Worm (Caenorhabditis elegans) whole organism, late embryonic: ENCODE results near the gene F10D2.10.

Source experiments
- C08G9.2 ChIP-seq: sonication (generic microtip); optimal IDR thresholded peaks from 2 replicates; lab custom pipeline; 2016; ENCODE audit warnings: mild to moderate bottlenecking, missing genetic modification characterization, moderate library complexity, missing compliant biosample characterization
- C38D4.7 ChIP-seq: fragments of 200-800 bp; sonication (Bioruptor generic); optimal IDR thresholded peaks from 2 replicates; lab custom pipeline; 2018; ENCODE audit warnings: mild to moderate bottlenecking, missing genetic modification characterization, moderate library complexity, missing compliant biosample characterization
- K02D7.2 ChIP-seq: sonication (generic microtip); optimal IDR thresholded peaks from 2 replicates; lab custom pipeline; 2017; ENCODE audit warnings: mild to moderate bottlenecking, missing genetic modification characterization, missing compliant biosample characterization
- K09A11.1 ChIP-seq: sonication (generic microtip); optimal IDR thresholded peaks from 2 replicates; lab custom pipeline; 2017; ENCODE audit warnings: antibody characterized with exemption, mild to moderate bottlenecking, missing genetic modification characterization, missing compliant biosample characterization; ENCODE audit not compliant: insufficient read depth
- Y22D7AL.16 ChIP-seq: sonication (generic microtip); optimal IDR thresholded peaks from 2 replicates; lab custom pipeline; 2016; ENCODE audit warnings: missing genetic modification characterization, missing compliant biosample characterization
- ahr-1 ChIP-seq: sonication (generic microtip); optimal IDR thresholded peaks from 2 replicates; lab custom pipeline; 2016; ENCODE audit warnings: missing genetic modification characterization, missing compliant biosample characterization
- ama-1 ChIP-seq: fragments of 150-350 bp; optimal IDR thresholded peaks from 2 replicates; lab custom pipeline; 2014
- ceh-19 ChIP-seq: fragments of 200-800 bp; sonication (Bioruptor generic); optimal IDR thresholded peaks from 2 replicates; lab custom pipeline; 2018; ENCODE audit warnings: mild to moderate bottlenecking, missing genetic modification characterization, missing compliant biosample characterization
- ceh-2 ChIP-seq: sonication (generic microtip); optimal IDR thresholded peaks from 2 replicates; lab custom pipeline; 2016; ENCODE audit warnings: missing genotype, missing genetic modification characterization, missing compliant biosample characterization
- ceh-22 ChIP-seq: sonication (generic microtip); optimal IDR thresholded peaks from 2 replicates; lab custom pipeline; 2017; ENCODE audit warnings: missing biosample characterization, missing genetic modification characterization
- ceh-30 ChIP-seq: fragments of 150-350 bp; optimal IDR thresholded peaks from 2 replicates; lab custom pipeline; 2014; ENCODE audit warnings: missing biosample characterization, missing genetic modification characterization
- ceh-31 ChIP-seq: sonication (generic microtip); optimal IDR thresholded peaks from 2 replicates; lab custom pipeline; 2016; ENCODE audit warnings: missing genetic modification characterization, missing compliant biosample characterization
- ceh-34 ChIP-seq: sonication (generic microtip); optimal IDR thresholded peaks from 2 replicates; lab custom pipeline; 2016; ENCODE audit warnings: mild to moderate bottlenecking, missing genetic modification characterization, missing compliant biosample characterization
- ceh-45 ChIP-seq: fragments of 200-800 bp; sonication (Bioruptor generic); IDR thresholded peaks from 2 replicates; pipeline ENCODE4 v1.3.6; 2022; ENCODE audit warnings: missing genetic modification reagents, missing genetic modification characterization, missing compliant biosample characterization
- ceh-48 ChIP-seq: sonication (generic microtip); optimal IDR thresholded peaks from 2 replicates; lab custom pipeline; 2016; ENCODE audit warnings: missing genetic modification characterization, inconsistent platforms, missing compliant biosample characterization
- che-1 ChIP-seq: sonication (generic microtip); optimal IDR thresholded peaks from 2 replicates; lab custom pipeline; 2016; ENCODE audit warnings: mild to moderate bottlenecking, missing genetic modification characterization, missing compliant biosample characterization
- dmd-4 ChIP-seq: sonication (generic microtip); optimal IDR thresholded peaks from 2 replicates; lab custom pipeline; 2016; ENCODE audit warnings: borderline replicate concordance, missing genetic modification characterization, missing compliant biosample characterization
- dve-1 ChIP-seq: sonication (generic microtip); optimal IDR thresholded peaks from 2 replicates; lab custom pipeline; 2017; ENCODE audit warnings: antibody characterized with exemption, mild to moderate bottlenecking, missing genetic modification characterization, missing compliant biosample characterization
- elt-2 ChIP-seq: sonication (generic microtip); optimal IDR thresholded peaks from 2 replicates; lab custom pipeline; 2016; ENCODE audit warnings: missing genetic modification reagents, missing genetic modification characterization, missing compliant biosample characterization
- fax-1 ChIP-seq: sonication (generic microtip); optimal IDR thresholded peaks from 2 replicates; lab custom pipeline; 2016; ENCODE audit warnings: missing genotype, missing genetic modification characterization, missing compliant biosample characterization
- fkh-6 ChIP-seq: sonication (generic microtip); optimal IDR thresholded peaks from 2 replicates; lab custom pipeline; 2016; ENCODE audit warnings: missing genetic modification characterization, missing compliant biosample characterization
- gmeb-2 ChIP-seq: sonication (generic microtip); optimal IDR thresholded peaks from 2 replicates; lab custom pipeline; 2016; ENCODE audit warnings: missing genetic modification characterization, inconsistent platforms, missing compliant biosample characterization
- hlh-13 ChIP-seq: fragments of 200-800 bp; sonication (Bioruptor generic); optimal IDR thresholded peaks from 2 replicates; lab custom pipeline; 2018; ENCODE audit warnings: mild to moderate bottlenecking, missing genetic modification characterization, missing compliant biosample characterization
- hlh-30 ChIP-seq: sonication (generic microtip); optimal IDR thresholded peaks from 2 replicates; lab custom pipeline; 2017; ENCODE audit warnings: antibody characterized with exemption, missing genetic modification characterization, missing compliant biosample characterization; ENCODE audit not compliant: insufficient read depth
- hlh-8 ChIP-seq: sonication (generic microtip); optimal IDR thresholded peaks from 2 replicates; lab custom pipeline; 2016; ENCODE audit warnings: missing genotype, missing genetic modification characterization, missing compliant biosample characterization
- madf-2 ChIP-seq: sonication (generic microtip); optimal IDR thresholded peaks from 2 replicates; lab custom pipeline; 2017; ENCODE audit warnings: missing genetic modification characterization, missing compliant biosample characterization
- nfya-1 ChIP-seq: sonication (generic microtip); optimal IDR thresholded peaks from 2 replicates; lab custom pipeline; 2017; ENCODE audit warnings: missing genetic modification characterization, mild to moderate bottlenecking, missing compliant biosample characterization, antibody characterized with exemption, moderate library complexity
- pax-1 ChIP-seq: fragments of 150-350 bp; optimal IDR thresholded peaks from 2 replicates; lab custom pipeline; 2014; ENCODE audit warnings: missing biosample characterization, missing genetic modification characterization
- pha-2 ChIP-seq: sonication (generic microtip); optimal IDR thresholded peaks from 2 replicates; lab custom pipeline; 2017; ENCODE audit warnings: mild to moderate bottlenecking, missing genetic modification characterization, missing compliant biosample characterization
- pqm-1 ChIP-seq: sonication (generic microtip); optimal IDR thresholded peaks from 2 replicates; lab custom pipeline; 2016; ENCODE audit warnings: missing genetic modification characterization, missing compliant biosample characterization
- pros-1 ChIP-seq: fragments of 150-350 bp; optimal IDR thresholded peaks from 2 replicates; lab custom pipeline; 2014; ENCODE audit warnings: missing biosample characterization, missing genetic modification reagents, missing genetic modification characterization
- rnt-1 ChIP-seq: sonication (generic microtip); optimal IDR thresholded peaks from 2 replicates; lab custom pipeline; 2016; ENCODE audit warnings: missing genetic modification characterization, missing compliant biosample characterization
- sox-4 ChIP-seq: sonication (generic microtip); optimal IDR thresholded peaks from 2 replicates; lab custom pipeline; 2017; ENCODE audit warnings: mild to moderate bottlenecking, missing genetic modification characterization, inconsistent platforms, missing compliant biosample characterization
- tbx-7 ChIP-seq: sonication (generic microtip); optimal IDR thresholded peaks from 2 replicates; lab custom pipeline; 2016; ENCODE audit warnings: missing genotype, missing genetic modification characterization, missing compliant biosample characterization
- ttx-3 ChIP-seq: sonication (generic microtip); optimal IDR thresholded peaks from 2 replicates; lab custom pipeline; 2016; ENCODE audit warnings: missing genetic modification reagents, missing genetic modification characterization, missing compliant biosample characterization
- unc-55 ChIP-seq: sonication (generic microtip); optimal IDR thresholded peaks from 2 replicates; lab custom pipeline; 2017; ENCODE audit warnings: missing biosample characterization, missing genetic modification reagents, missing genetic modification characterization
- unc-86 ChIP-seq: sonication (generic microtip); optimal IDR thresholded peaks from 2 replicates; lab custom pipeline; 2016; ENCODE audit warnings: missing genetic modification characterization, missing compliant biosample characterization
- zip-5 ChIP-seq: sonication (generic microtip); optimal IDR thresholded peaks from 2 replicates; lab custom pipeline; 2016; ENCODE audit warnings: missing genetic modification characterization, missing compliant biosample characterization
- ztf-16 ChIP-seq: sonication (generic microtip); optimal IDR thresholded peaks from 2 replicates; lab custom pipeline; 2017; ENCODE audit warnings: missing genetic modification characterization, missing compliant biosample characterization

The F10D2.10 gene

DNA sequence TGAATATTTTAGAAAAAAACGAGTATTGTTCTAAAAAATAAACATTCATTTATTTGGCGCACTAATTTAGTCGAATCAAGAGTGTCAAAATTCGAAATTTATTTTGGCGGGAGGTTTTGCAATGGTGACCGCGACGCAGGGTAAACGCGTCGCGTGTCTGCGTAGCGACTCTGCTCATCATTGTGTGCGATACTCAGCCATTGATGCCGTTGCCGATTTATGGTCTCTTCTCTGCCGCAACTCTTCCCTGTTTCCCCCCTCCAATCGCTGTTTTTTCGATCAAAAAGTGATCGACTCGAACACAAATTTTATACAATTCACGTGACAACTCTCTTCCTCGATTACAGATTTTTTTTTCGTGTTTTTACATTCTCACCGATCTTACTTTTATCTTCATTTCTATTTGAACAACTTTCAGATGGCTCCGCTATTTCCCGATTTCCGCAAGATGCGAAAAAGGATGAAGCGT, 40.6 kb upstream of the F10D2.10 start, which contains the start of gene F09G2.2 (continued):
- TF ChIP-seq C08G9.2 (tag; lab: Kevin White, UChicago) = no peak
- TF ChIP-seq ceh-19 (GFP tag; lab: Kevin White, UChicago) = no peak
- no peak for TF ChIP-seq pax-1 (tag; lab: Kevin White, UChicago)
- TF ChIP-seq unc-86 = no peak
- peak; percentile 17 for TF ChIP-seq ceh-30
- no peak for TF ChIP-seq che-1
- TF ChIP-seq ceh-48 (tag; lab: Kevin White, UChicago) = no peak
- peak; percentile 88 for TF ChIP-seq nfya-1 (tag; lab: Kevin White, UChicago)
- TF ChIP-seq ceh-31 (tag; lab: Kevin White, UChicago) = peak; percentile 72
- TF ChIP-seq pros-1 (tag; lab: Kevin White, UChicago) = peak; percentile 20
- no peak for TF ChIP-seq pqm-1 (tag; lab: Kevin White, UChicago)
- TF ChIP-seq unc-55 (GFP tag; lab: Kevin White, UChicago) = peak; percentile 73
- peak; percentile 31 for TF ChIP-seq elt-2 (tag; lab: Kevin White, UChicago)
- no peak for TF ChIP-seq zip-5 (tag; lab: Kevin White, UChicago)
- no peak for TF ChIP-seq gmeb-2 (tag; lab: Kevin White, UChicago)
- no peak for TF ChIP-seq ahr-1
- no peak for TF ChIP-seq K02D7.2 (tag; lab: Kevin White, UChicago)
- TF ChIP-seq ceh-34 (tag; lab: Kevin White, UChicago) = peak; percentile 39
- TF ChIP-seq ama-1 = no peak
- no peak for TF ChIP-seq Y22D7AL.16 (tag; lab: Kevin White, UChicago)
- no peak for TF ChIP-seq hlh-8 (tag; lab: Kevin White, UChicago)
- no peak for TF ChIP-seq pha-2
- peak; percentile 42 for TF ChIP-seq dve-1
- peak; percentile 43 for TF ChIP-seq hlh-30 (tag; lab: Kevin White, UChicago)
- TF ChIP-seq rnt-1 (tag; lab: Kevin White, UChicago) = peak; percentile 50

DNA sequence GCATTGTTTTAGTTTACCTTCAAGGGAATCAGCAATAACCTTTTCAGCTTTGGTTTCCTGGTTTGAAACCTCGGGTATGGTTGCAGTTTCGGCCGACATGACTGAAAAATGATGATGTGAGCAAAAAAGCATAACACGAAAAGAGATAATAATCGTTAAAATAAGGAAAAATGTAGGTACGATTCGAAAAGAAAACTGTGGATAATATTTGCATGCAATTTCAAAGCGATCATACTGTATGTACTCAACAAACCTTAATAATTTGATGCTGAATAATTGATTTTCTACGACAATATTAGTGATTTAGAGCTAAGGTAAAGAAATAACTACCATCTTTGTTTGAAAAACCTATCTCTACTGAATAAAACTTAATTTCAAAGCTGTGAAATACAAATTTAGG, 40.1 kb upstream of the F10D2.10 start, which contains the start of gene attf-2:
attf-2 (minus strand) TSS at position 101 of the 400 bp plus-strand sequence.
- no peak for TF ChIP-seq ceh-2 (tag; lab: Kevin White, UChicago)
- no peak for TF ChIP-seq sox-4
- TF ChIP-seq ztf-16 = no peak
- TF ChIP-seq elt-2 (tag; lab: Kevin White, UChicago) = no peak
- TF ChIP-seq ceh-31 (tag; lab: Kevin White, UChicago) = no peak
- no peak for TF ChIP-seq unc-86
- TF ChIP-seq dmd-4 (tag; lab: Kevin White, UChicago) = no peak

DNA sequence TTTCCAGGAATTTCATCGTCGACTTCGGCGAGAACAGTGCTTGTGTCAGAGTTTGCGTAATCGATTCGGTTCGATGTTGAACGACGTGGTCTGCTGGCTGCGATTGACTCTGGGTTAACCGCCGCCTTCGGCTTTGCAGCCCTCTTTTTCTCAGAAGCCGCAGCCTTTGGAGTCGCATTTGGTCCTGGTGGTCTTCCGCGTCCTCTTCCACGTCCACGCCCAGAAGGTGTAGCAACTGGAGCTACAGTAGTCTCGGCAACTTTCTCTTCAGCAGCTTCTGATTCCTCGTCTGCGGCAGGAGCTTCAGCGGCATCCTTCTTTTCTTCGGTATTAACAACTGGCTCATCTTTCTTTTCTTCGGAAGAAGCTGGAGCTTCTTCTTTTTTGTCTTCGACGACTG, 38.8 kb upstream of the F10D2.10 start:
- TF ChIP-seq hlh-13 (GFP tag; lab: Kevin White, UChicago) (no peak), elt-2 (tag; lab: Kevin White, UChicago) (no peak), C38D4.7 (GFP tag; lab: Kevin White, UChicago) (no peak), ttx-3 (no peak), pqm-1 (tag; lab: Kevin White, UChicago) (no peak), fax-1 (no peak), ceh-48 (tag; lab: Kevin White, UChicago) (no peak), fkh-6 (no peak), ceh-45 (no peak), ceh-22 (no peak), K09A11.1 (tag; lab: Kevin White, UChicago) (no peak), pax-1 (tag; lab: Kevin White, UChicago) (no peak), nfya-1 (tag; lab: Kevin White, UChicago) (no peak), madf-2 (no peak), C08G9.2 (tag; lab: Kevin White, UChicago) (no peak), tbx-7 (no peak)
- TF ChIP-seq, all 69 proteins: peak for 0
